Worm (Caenorhabditis elegans) whole organism, late embryonic: ENCODE results near the gene F43D2.7.

ENCODE experiments used
- C38D4.7 ChIP-seq: fragments of 200-800 bp; sonication (Bioruptor generic); optimal IDR thresholded peaks from 2 replicates; lab custom pipeline; 2018; ENCODE audit warnings: mild to moderate bottlenecking, missing genetic modification characterization, moderate library complexity, missing compliant biosample characterization
- F13H6.1 ChIP-seq: sonication (generic microtip); optimal IDR thresholded peaks from 2 replicates; lab custom pipeline; 2016; ENCODE audit warnings: missing genetic modification characterization, missing compliant biosample characterization
- K09A11.1 ChIP-seq: sonication (generic microtip); optimal IDR thresholded peaks from 2 replicates; lab custom pipeline; 2017; ENCODE audit warnings: antibody characterized with exemption, mild to moderate bottlenecking, missing genetic modification characterization, missing compliant biosample characterization; ENCODE audit not compliant: insufficient read depth
- ahr-1 ChIP-seq: sonication (generic microtip); optimal IDR thresholded peaks from 2 replicates; lab custom pipeline; 2016; ENCODE audit warnings: missing genetic modification characterization, missing compliant biosample characterization
- ceh-18 ChIP-seq: sonication (generic microtip); optimal IDR thresholded peaks from 2 replicates; lab custom pipeline; 2016; ENCODE audit warnings: missing genetic modification characterization, missing compliant biosample characterization
- ceh-22 ChIP-seq: sonication (generic microtip); optimal IDR thresholded peaks from 2 replicates; lab custom pipeline; 2017; ENCODE audit warnings: missing biosample characterization, missing genetic modification characterization
- ceh-30 ChIP-seq: fragments of 150-350 bp; optimal IDR thresholded peaks from 2 replicates; lab custom pipeline; 2014; ENCODE audit warnings: missing biosample characterization, missing genetic modification characterization
- ceh-31 ChIP-seq: sonication (generic microtip); optimal IDR thresholded peaks from 2 replicates; lab custom pipeline; 2016; ENCODE audit warnings: missing genetic modification characterization, missing compliant biosample characterization
- ceh-48 ChIP-seq: sonication (generic microtip); optimal IDR thresholded peaks from 2 replicates; lab custom pipeline; 2016; ENCODE audit warnings: missing genetic modification characterization, inconsistent platforms, missing compliant biosample characterization
- ceh-6 ChIP-seq: fragments of 200-800 bp; sonication (Bioruptor generic); optimal IDR thresholded peaks from 2 replicates; lab custom pipeline; 2018; ENCODE audit warnings: mild to moderate bottlenecking, missing genetic modification characterization, missing compliant biosample characterization
- che-1 ChIP-seq: sonication (generic microtip); optimal IDR thresholded peaks from 2 replicates; lab custom pipeline; 2016; ENCODE audit warnings: mild to moderate bottlenecking, missing genetic modification characterization, missing compliant biosample characterization
- dmd-4 ChIP-seq: sonication (generic microtip); optimal IDR thresholded peaks from 2 replicates; lab custom pipeline; 2016; ENCODE audit warnings: borderline replicate concordance, missing genetic modification characterization, missing compliant biosample characterization
- elt-2 ChIP-seq: sonication (generic microtip); optimal IDR thresholded peaks from 2 replicates; lab custom pipeline; 2016; ENCODE audit warnings: missing genetic modification reagents, missing genetic modification characterization, missing compliant biosample characterization
- fkh-6 ChIP-seq: sonication (generic microtip); optimal IDR thresholded peaks from 2 replicates; lab custom pipeline; 2016; ENCODE audit warnings: missing genetic modification characterization, missing compliant biosample characterization
- hlh-13 ChIP-seq: fragments of 200-800 bp; sonication (Bioruptor generic); optimal IDR thresholded peaks from 2 replicates; lab custom pipeline; 2018; ENCODE audit warnings: mild to moderate bottlenecking, missing genetic modification characterization, missing compliant biosample characterization
- hlh-15 ChIP-seq: sonication (generic microtip); optimal IDR thresholded peaks from 2 replicates; lab custom pipeline; 2016; ENCODE audit warnings: missing genetic modification characterization, missing compliant biosample characterization
- hlh-30 ChIP-seq: sonication (generic microtip); optimal IDR thresholded peaks from 2 replicates; lab custom pipeline; 2017; ENCODE audit warnings: antibody characterized with exemption, missing genetic modification characterization, missing compliant biosample characterization; ENCODE audit not compliant: insufficient read depth
- hlh-8 ChIP-seq: sonication (generic microtip); optimal IDR thresholded peaks from 2 replicates; lab custom pipeline; 2016; ENCODE audit warnings: missing genotype, missing genetic modification characterization, missing compliant biosample characterization
- lim-6 ChIP-seq: sonication (generic microtip); optimal IDR thresholded peaks from 2 replicates; lab custom pipeline; 2016; ENCODE audit warnings: missing genetic modification characterization, missing compliant biosample characterization
- lin-11 ChIP-seq: fragments of 200-800 bp; sonication (Bioruptor generic); optimal IDR thresholded peaks from 2 replicates; lab custom pipeline; 2018; ENCODE audit warnings: mild to moderate bottlenecking, missing genetic modification characterization, missing compliant biosample characterization
- madf-2 ChIP-seq: sonication (generic microtip); optimal IDR thresholded peaks from 2 replicates; lab custom pipeline; 2017; ENCODE audit warnings: missing genetic modification characterization, missing compliant biosample characterization
- mec-3 ChIP-seq: sonication (generic microtip); optimal IDR thresholded peaks from 2 replicates; lab custom pipeline; 2016; ENCODE audit warnings: borderline replicate concordance, missing genetic modification characterization, missing compliant biosample characterization
- nfya-1 ChIP-seq: sonication (generic microtip); optimal IDR thresholded peaks from 2 replicates; lab custom pipeline; 2017; ENCODE audit warnings: missing genetic modification characterization, mild to moderate bottlenecking, missing compliant biosample characterization, antibody characterized with exemption, moderate library complexity
- nhr-11 ChIP-seq: fragments of 150-350 bp; optimal IDR thresholded peaks from 2 replicates; lab custom pipeline; 2014; ENCODE audit warnings: missing biosample characterization, missing genetic modification characterization
- npax-4 ChIP-seq: sonication (generic microtip); optimal IDR thresholded peaks from 2 replicates; lab custom pipeline; 2016; ENCODE audit warnings: missing genetic modification characterization, missing compliant biosample characterization
- odd-2 ChIP-seq: sonication (generic microtip); optimal IDR thresholded peaks from 2 replicates; lab custom pipeline; 2017; ENCODE audit warnings: antibody characterized with exemption, mild to moderate bottlenecking, missing genetic modification characterization, missing compliant biosample characterization
- pag-3 ChIP-seq: sonication (generic microtip); optimal IDR thresholded peaks from 2 replicates; lab custom pipeline; 2016; ENCODE audit warnings: missing compliant biosample characterization, missing genetic modification characterization, borderline replicate concordance
- pat-9 ChIP-seq: fragments of 200-800 bp; sonication (Bioruptor generic); optimal IDR thresholded peaks from 2 replicates; lab custom pipeline; 2018; ENCODE audit warnings: mild to moderate bottlenecking, missing genetic modification characterization, moderate library complexity, missing compliant biosample characterization
- pha-4 ChIP-seq: fragments of 150-350 bp; optimal IDR thresholded peaks from 2 replicates; lab custom pipeline; 2018; ENCODE audit warnings: missing biosample characterization, missing genetic modification reagents, missing genetic modification characterization
- rnt-1 ChIP-seq: sonication (generic microtip); optimal IDR thresholded peaks from 2 replicates; lab custom pipeline; 2016; ENCODE audit warnings: missing genetic modification characterization, missing compliant biosample characterization
- sox-4 ChIP-seq: sonication (generic microtip); optimal IDR thresholded peaks from 2 replicates; lab custom pipeline; 2017; ENCODE audit warnings: mild to moderate bottlenecking, missing genetic modification characterization, inconsistent platforms, missing compliant biosample characterization
- syd-9 ChIP-seq: sonication (generic microtip); optimal IDR thresholded peaks from 2 replicates; lab custom pipeline; 2016; ENCODE audit warnings: mild to moderate bottlenecking, missing genetic modification characterization, moderate library complexity, missing compliant biosample characterization
- tbx-2 ChIP-seq: sonication (generic microtip); optimal IDR thresholded peaks from 2 replicates; lab custom pipeline; 2016; ENCODE audit warnings: missing genetic modification characterization, missing compliant biosample characterization
- tbx-7 ChIP-seq: sonication (generic microtip); optimal IDR thresholded peaks from 2 replicates; lab custom pipeline; 2016; ENCODE audit warnings: missing genotype, missing genetic modification characterization, missing compliant biosample characterization
- unc-3 ChIP-seq, 2 experiments: fragments of 200-800 bp in 1 of 2; sonication (Bioruptor generic) in 1 of 2; sonication (generic microtip) in 1 of 2; conservative IDR thresholded peaks in 1 of 2; optimal IDR thresholded peaks in 1 of 2; 2 replicates each; pipeline versions ENCODE4 v1.3.6 to Lab custom; 2016 to 2022; ENCODE audit warnings: missing compliant biosample characterization in 2 of 2, missing genetic modification characterization in 2 of 2, missing genetic modification reagents in 1 of 2
- unc-42 ChIP-seq: sonication (generic microtip); optimal IDR thresholded peaks from 2 replicates; lab custom pipeline; 2016; ENCODE audit warnings: missing genotype, missing genetic modification characterization, missing compliant biosample characterization
- unc-55 ChIP-seq: sonication (generic microtip); optimal IDR thresholded peaks from 2 replicates; lab custom pipeline; 2017; ENCODE audit warnings: missing biosample characterization, missing genetic modification reagents, missing genetic modification characterization
- zip-5 ChIP-seq: sonication (generic microtip); optimal IDR thresholded peaks from 2 replicates; lab custom pipeline; 2016; ENCODE audit warnings: missing genetic modification characterization, missing compliant biosample characterization

Gene F43D2.7

DNA sequence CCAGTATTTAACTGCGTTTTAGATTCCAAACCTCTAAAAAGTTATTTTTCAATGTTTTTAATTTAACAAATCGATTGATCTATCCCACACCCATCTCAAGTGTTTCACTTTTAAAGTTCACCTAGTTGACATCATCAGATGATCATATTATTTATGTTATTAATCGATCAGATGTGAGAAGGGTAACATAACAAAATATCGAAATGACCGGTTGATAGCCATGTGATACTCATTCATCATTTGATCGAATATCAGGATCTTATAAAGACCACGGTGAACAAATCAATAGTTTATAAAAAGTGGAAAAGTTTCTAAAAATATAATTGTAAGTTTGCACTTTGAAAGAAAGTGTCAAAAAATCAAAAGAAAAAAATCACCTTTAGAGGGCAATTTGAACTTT lies 15.7 kb upstream of the F43D2.7 start:
- TF ChIP-seq che-1 (tag; lab: Kevin White, UChicago): no peak
- no peak for TF ChIP-seq sox-4 (tag; lab: Kevin White, UChicago)
- no peak for TF ChIP-seq hlh-8
- TF ChIP-seq F13H6.1 (tag; lab: Kevin White, UChicago): no peak
- TF ChIP-seq unc-55: no peak
- no peak for TF ChIP-seq mec-3 (tag; lab: Kevin White, UChicago)
- no peak for TF ChIP-seq unc-42 (tag; lab: Kevin White, UChicago)
- no peak for TF ChIP-seq npax-4
- TF ChIP-seq lin-11 (tag; lab: Kevin White, UChicago): no peak
- TF ChIP-seq pat-9: no peak
- TF ChIP-seq C38D4.7 (GFP tag; lab: Kevin White, UChicago): no peak
- TF ChIP-seq ceh-18 (tag; lab: Kevin White, UChicago): no peak
- no peak for TF ChIP-seq ceh-30 (tag; lab: Kevin White, UChicago)
- no peak for TF ChIP-seq ceh-6 (GFP tag; lab: Kevin White, UChicago)
- TF ChIP-seq ahr-1: no peak
- TF ChIP-seq syd-9 (tag; lab: Kevin White, UChicago): no peak
- no peak for TF ChIP-seq rnt-1 (tag; lab: Kevin White, UChicago)
- no peak for TF ChIP-seq hlh-15 (tag; lab: Kevin White, UChicago)

DNA sequence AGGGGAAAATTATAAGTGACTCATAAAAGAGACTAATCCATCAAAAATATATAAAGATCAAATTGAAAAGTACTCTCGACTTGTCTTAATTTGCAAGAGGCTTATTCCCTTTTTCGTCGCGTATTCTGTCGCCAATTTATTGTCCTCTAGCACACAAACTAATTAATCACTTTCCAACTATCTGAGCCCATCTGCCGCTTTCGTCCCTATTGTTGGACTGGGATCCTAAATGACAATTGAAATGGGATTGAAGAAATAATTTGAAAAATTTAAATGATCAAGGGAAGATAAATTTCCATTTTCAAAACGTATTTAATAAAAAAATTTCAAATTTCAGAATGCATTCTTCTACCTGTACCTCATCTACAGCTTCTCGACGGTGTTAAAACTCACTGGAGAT lies 10.7 kb upstream of the F43D2.7 start:
- no peak for TF ChIP-seq fkh-6
- peak; percentile 45 for TF ChIP-seq unc-42 (tag; lab: Kevin White, UChicago)
- no peak for TF ChIP-seq zip-5 (tag; lab: Kevin White, UChicago)
- no peak for TF ChIP-seq odd-2 (tag; lab: Kevin White, UChicago)

DNA sequence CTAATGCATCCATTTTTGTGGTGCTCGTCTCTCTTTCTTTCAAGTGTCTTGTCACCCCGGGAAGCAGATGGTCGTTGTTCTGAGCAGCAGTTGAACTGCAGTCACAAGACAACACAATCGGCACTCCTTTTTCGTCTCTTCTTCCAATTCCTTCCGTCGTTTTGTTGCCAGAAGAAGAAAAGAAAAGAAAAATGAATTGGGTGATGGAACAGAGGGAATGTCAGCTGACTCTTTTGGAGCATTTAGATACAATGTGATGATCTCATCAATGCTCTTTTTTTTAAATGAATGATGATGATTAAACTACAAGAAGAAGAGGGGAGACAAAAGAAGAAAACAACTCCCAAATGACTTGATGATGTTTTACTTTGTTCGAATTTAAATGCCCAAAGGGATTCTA lies 10.0 kb upstream of the F43D2.7 start:
- no peak for TF ChIP-seq lim-6 (tag; lab: Kevin White, UChicago)
- peak; percentile 72 for TF ChIP-seq hlh-30 (tag; lab: Kevin White, UChicago)
- TF ChIP-seq pag-3 (tag; lab: Kevin White, UChicago): no peak
- TF ChIP-seq sox-4 (tag; lab: Kevin White, UChicago): no peak
- TF ChIP-seq madf-2 (tag; lab: Kevin White, UChicago): no peak

DNA sequence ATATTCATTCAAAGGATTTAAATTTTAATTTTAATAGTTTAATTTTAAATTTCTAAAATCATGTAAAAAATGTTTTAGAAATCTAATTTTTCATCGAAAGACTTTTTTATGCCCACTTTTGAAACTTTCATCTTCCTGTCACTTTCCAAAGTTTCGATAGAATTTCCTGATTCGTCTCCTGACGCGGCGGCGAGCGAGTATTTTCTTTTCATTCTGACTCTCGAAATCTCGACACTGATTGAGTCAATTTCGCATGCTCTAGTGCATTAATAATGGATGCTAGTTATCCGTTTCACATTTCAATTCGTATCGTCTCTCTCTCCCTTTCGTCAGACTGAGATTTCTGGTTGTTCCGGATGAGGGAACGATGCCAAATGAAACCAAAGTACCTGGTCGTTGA lies 8.9 kb upstream of the F43D2.7 start:
- TF ChIP-seq unc-42 (tag; lab: Kevin White, UChicago) (peak; percentile 30), elt-2 (tag; lab: Kevin White, UChicago) (no peak), ceh-31 (tag; lab: Kevin White, UChicago) (peak; percentile 9)

DNA sequence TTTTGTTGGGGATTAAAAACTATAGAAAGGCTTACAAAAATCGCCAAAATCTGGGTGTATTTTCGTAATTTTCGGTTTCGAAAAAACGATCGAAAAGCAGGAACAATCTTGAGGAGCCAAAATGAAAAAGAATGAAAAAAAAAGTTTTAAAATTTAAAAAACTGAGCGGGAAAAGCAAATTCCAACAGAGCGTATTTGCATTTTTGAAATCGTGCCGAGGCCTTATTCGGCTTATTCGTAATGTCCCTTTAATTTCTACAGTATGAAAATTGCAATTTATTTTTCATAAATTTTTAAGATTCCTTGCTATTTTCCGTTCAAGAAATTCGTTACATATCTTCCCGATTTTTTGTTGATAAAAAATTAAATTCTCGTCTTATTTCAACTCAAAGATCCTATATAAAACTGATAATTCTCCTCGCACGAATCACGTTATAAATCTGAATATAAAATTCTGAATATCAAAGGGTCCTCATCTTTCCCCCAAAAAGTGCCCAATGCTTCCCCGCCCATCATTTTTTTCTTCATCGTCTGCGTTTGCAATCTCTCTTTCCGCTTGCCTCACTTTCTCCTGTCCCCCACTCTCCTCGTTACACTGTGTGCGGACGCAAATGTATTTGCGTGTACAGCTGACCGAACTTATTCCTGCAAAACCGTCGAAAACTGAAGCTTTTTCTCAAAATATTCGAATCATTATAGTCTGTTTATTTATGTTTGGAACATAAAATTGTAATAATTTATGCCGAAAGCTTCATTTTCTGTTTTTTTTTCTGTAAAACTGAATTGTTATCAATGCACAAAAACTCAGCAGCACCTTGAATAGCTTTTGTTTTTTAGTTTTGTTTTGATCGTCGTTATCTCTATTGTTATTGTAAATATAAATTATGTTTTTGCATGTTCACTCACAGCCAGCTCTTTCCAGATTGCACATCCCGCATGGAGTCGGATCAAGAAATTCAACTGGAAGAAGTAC lies 6.1 kb upstream of the F43D2.7 start, which contains the start of the genes rfc-1 and pmp-3:
TSS of gene rfc-1 (minus strand) at position 163 of the 973 bp plus-strand sequence.
TSS of gene pmp-3 (plus strand) at position 923 of the 973 bp plus-strand sequence.
- TF ChIP-seq unc-3 (GFP tag; conservative IDR thresholded peaks at IDR 0.05; lab: Robert Waterston, UW): no peak
- TF ChIP-seq unc-3 (tag; optimal IDR thresholded peaks at IDR 0.05; lab: Kevin White, UChicago): no peak
- TF ChIP-seq K09A11.1 (tag; lab: Kevin White, UChicago): no peak
- TF ChIP-seq hlh-13 (GFP tag; lab: Kevin White, UChicago): no peak
- no peak for TF ChIP-seq dmd-4 (tag; lab: Kevin White, UChicago)
- TF ChIP-seq pha-4 (tag; lab: Kevin White, UChicago): no peak
- TF ChIP-seq npax-4: no peak
- TF ChIP-seq mec-3 (tag; lab: Kevin White, UChicago): no peak
- TF ChIP-seq tbx-7: no peak
- no peak for TF ChIP-seq ceh-48
- TF ChIP-seq lim-6 (tag; lab: Kevin White, UChicago): no peak
- no peak for TF ChIP-seq tbx-2 (tag; lab: Kevin White, UChicago)
- TF ChIP-seq nfya-1 (tag; lab: Kevin White, UChicago): peak; percentile 18
- TF ChIP-seq nhr-11 (tag; lab: Kevin White, UChicago): no peak
- TF ChIP-seq unc-55: no peak
- TF ChIP-seq ceh-22 (tag; lab: Kevin White, UChicago): no peak
- no peak for TF ChIP-seq hlh-8
- peak; percentile 15 for TF ChIP-seq ceh-31 (tag; lab: Kevin White, UChicago)
- TF ChIP-seq, all 69 proteins: peak for 2
